Worm (Caenorhabditis elegans) whole organism, L1 larva: ENCODE results near the gene C06A12.8.

Source experiments
- aha-1 ChIP-seq: fragments of 150-350 bp; optimal IDR thresholded peaks from 2 replicates; lab custom pipeline; 2014; ENCODE audit warnings: missing biosample characterization, missing genetic modification characterization
- ama-1 ChIP-seq: fragments of 150-350 bp; optimal IDR thresholded peaks from 2 replicates; lab custom pipeline; 2014
- ceh-82 ChIP-seq, 3 experiments: fragments of 150-350 bp in 1 of 3; sonication (generic microtip) in 2 of 3; optimal IDR thresholded peaks; 2 replicates each; lab custom pipeline; 2014 to 2017; ENCODE audit warnings: missing biosample characterization in 3 of 3, missing genetic modification characterization in 3 of 3
- fos-1 ChIP-seq: fragments of 150-350 bp; optimal IDR thresholded peaks from 2 replicates; lab custom pipeline; 2014; ENCODE audit warnings: missing biosample characterization, missing genetic modification characterization
- lir-3 ChIP-seq: sonication (generic microtip); optimal IDR thresholded peaks from 2 replicates; lab custom pipeline; 2016; ENCODE audit warnings: mild to moderate bottlenecking, missing genetic modification characterization, moderate library complexity, missing compliant biosample characterization; ENCODE audit not compliant: poor library complexity
- mef-2 ChIP-seq: fragments of 150-350 bp; optimal IDR thresholded peaks from 2 replicates; lab custom pipeline; 2014; ENCODE audit warnings: missing biosample characterization, missing genetic modification characterization
- nhr-11 ChIP-seq: fragments of 150-350 bp; optimal IDR thresholded peaks from 2 replicates; lab custom pipeline; 2014; ENCODE audit warnings: missing biosample characterization, missing genetic modification characterization
- nhr-77 ChIP-seq: fragments of 150-350 bp; optimal IDR thresholded peaks from 2 replicates; lab custom pipeline; 2014; ENCODE audit warnings: missing biosample characterization, missing genetic modification characterization
- pqm-1 ChIP-seq: sonication (generic microtip); optimal IDR thresholded peaks from 3 replicates; lab custom pipeline; 2017; ENCODE audit warnings: missing biosample characterization, missing genetic modification characterization
- sox-4 ChIP-seq: sonication (generic microtip); optimal IDR thresholded peaks from 2 replicates; lab custom pipeline; 2016; ENCODE audit warnings: missing genetic modification characterization, missing compliant biosample characterization
- sptf-1 ChIP-seq: fragments of 150-350 bp; optimal IDR thresholded peaks from 2 replicates; lab custom pipeline; 2014; ENCODE audit warnings: missing biosample characterization, missing genetic modification characterization
- sup-37 ChIP-seq: fragments of 200-800 bp; sonication (Bioruptor generic); optimal IDR thresholded peaks from 2 replicates; lab custom pipeline; 2018; ENCODE audit warnings: mild to moderate bottlenecking, missing genetic modification characterization, missing compliant biosample characterization
- unc-62 ChIP-seq: fragments of 150-350 bp; optimal IDR thresholded peaks from 2 replicates; lab custom pipeline; 2014; ENCODE audit warnings: missing biosample characterization, missing genetic modification reagents, missing genetic modification characterization
- unc-98 ChIP-seq: fragments of 200-800 bp; sonication (Bioruptor generic); IDR thresholded peaks from 2 replicates; pipeline ENCODE4 v1.3.6; 2022; ENCODE audit warnings: missing genetic modification characterization, missing compliant biosample characterization

ce11 chrIV:17470096-17470602 lies 33.0 kb downstream of the C06A12.8 start, which contains the start of gene F11E6.4:
- TF ChIP-seq unc-62 (GFP tag; lab: Kevin White, UChicago) (no peak), unc-98 (GFP tag; lab: Robert Waterston, UW) (no peak), fos-1 (tag; lab: Kevin White, UChicago) (no peak), nhr-11 (no peak), lir-3 (tag; lab: Kevin White, UChicago) (no peak), sup-37 (no peak), ceh-82 (tag; optimal IDR thresholded peaks at IDR 0.05; lab: Kevin White, UChicago) (no peak), sptf-1 (tag; lab: Kevin White, UChicago) (no peak), pqm-1 (tag; lab: Kevin White, UChicago) (no peak), ama-1 (lab: Kevin White, UChicago) (no peak), aha-1 (tag; lab: Kevin White, UChicago) (no peak), sox-4 (tag; lab: Kevin White, UChicago) (no peak), mef-2 (no peak), nhr-77 (tag; lab: Kevin White, UChicago) (no peak)
